Fruit fly (Drosophila melanogaster): ENCODE measurements around the gene CG1265.

DNA sequence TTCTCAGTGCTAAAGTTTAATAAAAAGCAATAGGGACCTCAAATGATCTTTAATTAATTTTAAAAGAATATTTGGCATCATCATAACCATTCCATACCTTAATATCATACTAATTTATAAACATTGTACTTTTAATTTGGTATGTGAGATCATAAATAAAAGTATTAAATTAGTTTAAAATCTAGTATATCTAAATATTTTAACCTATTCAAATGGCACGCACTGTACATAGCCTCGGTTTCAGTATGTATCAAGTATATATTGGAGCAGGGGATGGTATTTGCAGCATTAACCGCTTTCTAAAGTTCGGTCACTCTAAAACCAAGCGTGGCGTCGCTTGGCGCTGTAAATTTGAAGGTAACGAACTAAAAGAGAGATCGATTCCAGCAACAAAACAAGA, 12.1 kb upstream of the CG1265 start, which contains the start of gene pav:
- TF ChIP-seq ap (GFP tag; IDR thresholded peaks at IDR 0.05) (no peak), vfl (GFP tag; optimal IDR thresholded peaks at IDR 0.05) (no peak)
